Worm (Caenorhabditis elegans) whole organism, L2 larva: ENCODE data around the gene F32D8.4.

Source experiments
- C34F6.9 ChIP-seq: fragments of 150-350 bp; optimal IDR thresholded peaks from 2 replicates; lab custom pipeline; 2014; ENCODE audit warnings: missing biosample characterization, missing genetic modification characterization
- F13H6.1 ChIP-seq: sonication (generic microtip); optimal IDR thresholded peaks from 2 replicates; lab custom pipeline; 2016; ENCODE audit warnings: missing genetic modification characterization, missing compliant biosample characterization
- R02D3.7 ChIP-seq: fragments of 150-350 bp; optimal IDR thresholded peaks from 2 replicates; lab custom pipeline; 2014; ENCODE audit warnings: missing biosample characterization, missing genetic modification characterization
- Y55F3AM.14 ChIP-seq: fragments of 200-800 bp; sonication (Bioruptor generic); optimal IDR thresholded peaks from 2 replicates; lab custom pipeline; 2018; ENCODE audit warnings: mild to moderate bottlenecking, missing genetic modification characterization, missing compliant biosample characterization
- ZK546.5 ChIP-seq: sonication (generic microtip); optimal IDR thresholded peaks from 2 replicates; lab custom pipeline; 2017; ENCODE audit warnings: missing biosample characterization, missing genetic modification characterization
- alr-1 ChIP-seq: fragments of 150-350 bp; optimal IDR thresholded peaks from 2 replicates; lab custom pipeline; 2014; ENCODE audit warnings: missing biosample characterization, missing genetic modification characterization
- aly-2 ChIP-seq: fragments of 150-350 bp; optimal IDR thresholded peaks from 2 replicates; lab custom pipeline; 2014; ENCODE audit warnings: missing biosample characterization, missing genetic modification characterization
- ama-1 ChIP-seq: fragments of 150-350 bp; optimal IDR thresholded peaks from 2 replicates; lab custom pipeline; 2018; ENCODE audit warnings: inconsistent platforms
- blmp-1 ChIP-seq: sonication (generic microtip); optimal IDR thresholded peaks from 2 replicates; lab custom pipeline; 2017; ENCODE audit warnings: missing genetic modification characterization, mild to moderate bottlenecking, missing compliant biosample characterization, antibody characterized with exemption, moderate library complexity; ENCODE audit not compliant: insufficient read depth
- ceh-16 ChIP-seq: fragments of 150-350 bp; optimal IDR thresholded peaks from 2 replicates; lab custom pipeline; 2014; ENCODE audit warnings: missing biosample characterization, missing genetic modification characterization
- ceh-82 ChIP-seq: fragments of 150-350 bp; optimal IDR thresholded peaks from 2 replicates; lab custom pipeline; 2014; ENCODE audit warnings: missing biosample characterization, missing genetic modification characterization
- crh-2 ChIP-seq: sonication (generic microtip); optimal IDR thresholded peaks from 2 replicates; lab custom pipeline; 2017; ENCODE audit warnings: missing biosample characterization, missing genetic modification characterization
- dmd-4 ChIP-seq: sonication (generic microtip); optimal IDR thresholded peaks from 2 replicates; lab custom pipeline; 2017; ENCODE audit warnings: missing biosample characterization, missing genetic modification characterization
- egl-27 ChIP-seq: sonication (generic microtip); optimal IDR thresholded peaks from 3 replicates; lab custom pipeline; 2017; ENCODE audit warnings: missing biosample characterization, missing genetic modification reagents, missing genetic modification characterization
- elt-1 ChIP-seq: fragments of 150-350 bp; optimal IDR thresholded peaks from 2 replicates; lab custom pipeline; 2014; ENCODE audit warnings: missing biosample characterization, missing genetic modification characterization
- elt-3 ChIP-seq: sonication (generic microtip); optimal IDR thresholded peaks from 2 replicates; lab custom pipeline; 2017; ENCODE audit warnings: missing biosample characterization, missing genetic modification characterization
- fos-1 ChIP-seq: fragments of 150-350 bp; optimal IDR thresholded peaks from 2 replicates; lab custom pipeline; 2014; ENCODE audit warnings: missing biosample characterization, missing genetic modification characterization
- gmeb-1 ChIP-seq: fragments of 150-350 bp; optimal IDR thresholded peaks from 2 replicates; lab custom pipeline; 2014; ENCODE audit warnings: missing biosample characterization, missing genetic modification characterization
- lin-11 ChIP-seq: fragments of 150-350 bp; sonication (generic microtip); optimal IDR thresholded peaks from 2 replicates; lab custom pipeline; 2014; ENCODE audit warnings: missing biosample characterization, missing genetic modification characterization, inconsistent platforms, mixed read lengths
- lin-13 ChIP-seq: fragments of 150-350 bp; optimal IDR thresholded peaks from 2 replicates; lab custom pipeline; 2014; ENCODE audit warnings: missing biosample characterization, missing genetic modification reagents, missing genetic modification characterization
- lin-39 ChIP-seq: fragments of 150-350 bp; optimal IDR thresholded peaks from 2 replicates; lab custom pipeline; 2014; ENCODE audit warnings: missing biosample characterization, missing genetic modification reagents, missing genetic modification characterization
- lsy-2 ChIP-seq, 2 experiments: fragments of 150-350 bp in 1 of 2; sonication (generic microtip) in 1 of 2; optimal IDR thresholded peaks; 2 replicates each; lab custom pipeline; 2014 to 2017; ENCODE audit warnings: missing biosample characterization in 2 of 2, missing genetic modification characterization in 2 of 2
- mab-5 ChIP-seq: fragments of 150-350 bp; optimal IDR thresholded peaks from 2 replicates; lab custom pipeline; 2014; ENCODE audit warnings: missing biosample characterization, missing genetic modification characterization
- mbf-1 ChIP-seq: sonication (generic microtip); optimal IDR thresholded peaks from 2 replicates; lab custom pipeline; 2017; ENCODE audit warnings: missing biosample characterization, missing genetic modification characterization
- mdl-1 ChIP-seq, 2 experiments: fragments of 150-350 bp in 1 of 2; sonication (generic microtip) in 1 of 2; optimal IDR thresholded peaks; 2 replicates each; lab custom pipeline; 2017; ENCODE audit warnings: missing biosample characterization in 2 of 2, missing genetic modification characterization in 2 of 2
- nhr-10 ChIP-seq: sonication (generic microtip); optimal IDR thresholded peaks from 2 replicates; lab custom pipeline; 2017; ENCODE audit warnings: missing biosample characterization, missing genetic modification characterization
- nhr-11 ChIP-seq: fragments of 150-350 bp; optimal IDR thresholded peaks from 2 replicates; lab custom pipeline; 2014; ENCODE audit warnings: missing biosample characterization, missing genetic modification characterization
- nhr-12 ChIP-seq: fragments of 150-350 bp; optimal IDR thresholded peaks from 2 replicates; lab custom pipeline; 2014; ENCODE audit warnings: missing biosample characterization, missing genetic modification characterization
- nhr-129 ChIP-seq: fragments of 150-350 bp; optimal IDR thresholded peaks from 2 replicates; lab custom pipeline; 2014; ENCODE audit warnings: missing biosample characterization, missing genetic modification characterization
- nhr-21 ChIP-seq: fragments of 150-350 bp; optimal IDR thresholded peaks from 2 replicates; lab custom pipeline; 2014; ENCODE audit warnings: missing biosample characterization, missing genetic modification characterization
- nhr-23 ChIP-seq: fragments of 150-350 bp; optimal IDR thresholded peaks from 2 replicates; lab custom pipeline; 2014; ENCODE audit warnings: missing biosample characterization, missing genetic modification reagents, missing genetic modification characterization
- nhr-237 ChIP-seq: fragments of 150-350 bp; optimal IDR thresholded peaks from 2 replicates; lab custom pipeline; 2014; ENCODE audit warnings: missing biosample characterization, missing genetic modification characterization
- nhr-25 ChIP-seq: fragments of 150-350 bp; sonication (generic microtip); optimal IDR thresholded peaks from 3 replicates; lab custom pipeline; 2014; ENCODE audit warnings: missing biosample characterization, missing genetic modification characterization
- nhr-6 ChIP-seq: fragments of 150-350 bp; optimal IDR thresholded peaks from 2 replicates; lab custom pipeline; 2014; ENCODE audit warnings: missing biosample characterization, missing genetic modification characterization
- nhr-77 ChIP-seq: fragments of 150-350 bp; optimal IDR thresholded peaks from 2 replicates; lab custom pipeline; 2014; ENCODE audit warnings: missing biosample characterization, missing genetic modification characterization
- peb-1 ChIP-seq: fragments of 150-350 bp; optimal IDR thresholded peaks from 2 replicates; lab custom pipeline; 2014; ENCODE audit warnings: missing biosample characterization, missing genetic modification characterization
- sem-4 ChIP-seq: fragments of 150-350 bp; optimal IDR thresholded peaks from 2 replicates; lab custom pipeline; 2014; ENCODE audit warnings: missing biosample characterization, missing genetic modification reagents, missing genetic modification characterization
- skn-1 ChIP-seq: sonication (generic microtip); optimal IDR thresholded peaks from 2 replicates; lab custom pipeline; 2017; ENCODE audit warnings: missing biosample characterization, missing genetic modification characterization
- sma-3 ChIP-seq: sonication (generic microtip); optimal IDR thresholded peaks from 2 replicates; lab custom pipeline; 2016; ENCODE audit warnings: missing genetic modification reagents, missing genetic modification characterization, missing compliant biosample characterization
- sma-9 ChIP-seq, 2 experiments: fragments of 150-350 bp in 1 of 2; sonication (generic microtip) in 1 of 2; optimal IDR thresholded peaks; 2 replicates each; lab custom pipeline; 2014 to 2016; ENCODE audit warnings: missing genetic modification characterization in 2 of 2, mild to moderate bottlenecking in 1 of 2, missing biosample characterization in 1 of 2, missing compliant biosample characterization in 1 of 2, missing genetic modification reagents in 1 of 2, moderate library complexity in 1 of 2
- snpc-4 ChIP-seq: fragments of 150-350 bp; optimal IDR thresholded peaks from 2 replicates; lab custom pipeline; 2014; ENCODE audit warnings: missing biosample characterization, missing genetic modification characterization
- unc-39 ChIP-seq: fragments of 150-350 bp; optimal IDR thresholded peaks from 2 replicates; lab custom pipeline; 2014; ENCODE audit warnings: missing biosample characterization, missing genetic modification characterization
- unc-55 ChIP-seq: fragments of 150-350 bp; sonication (generic microtip); optimal IDR thresholded peaks from 3 replicates; lab custom pipeline; 2014; ENCODE audit warnings: missing biosample characterization, missing genetic modification reagents, missing genetic modification characterization
- unc-62 ChIP-seq: fragments of 150-350 bp; optimal IDR thresholded peaks from 2 replicates; lab custom pipeline; 2014; ENCODE audit warnings: missing biosample characterization, missing genetic modification reagents, missing genetic modification characterization
- zag-1 ChIP-seq: fragments of 150-350 bp; optimal IDR thresholded peaks from 2 replicates; lab custom pipeline; 2014; ENCODE audit warnings: missing biosample characterization, missing genetic modification characterization
- ztf-1 ChIP-seq: fragments of 200-800 bp; sonication (Bioruptor generic); conservative IDR thresholded peaks from 2 replicates; pipeline ENCODE4 v1.3.6; 2022; ENCODE audit warnings: missing genetic modification characterization, missing compliant biosample characterization
- ztf-11 ChIP-seq: sonication (generic microtip); optimal IDR thresholded peaks from 2 replicates; lab custom pipeline; 2017; ENCODE audit warnings: missing biosample characterization, missing genetic modification characterization
- ztf-4 ChIP-seq: fragments of 150-350 bp; optimal IDR thresholded peaks from 2 replicates; lab custom pipeline; 2014; ENCODE audit warnings: missing biosample characterization, missing genetic modification characterization

The F32D8.4 gene

ce11 chrV:10894601-10895000 is 1.2 kb upstream of the F32D8.4 start, which contains the start of the genes F32D8.14 and F32D8.5 (continued):
- TF ChIP-seq aly-2 (tag; lab: Kevin White, UChicago): no peak
- peak; percentile 69 for TF ChIP-seq nhr-21 (tag; lab: Kevin White, UChicago)
- TF ChIP-seq nhr-129 (tag; lab: Kevin White, UChicago): peak; percentile 81
- TF ChIP-seq F13H6.1 (tag; lab: Kevin White, UChicago): peak; percentile 85
- TF ChIP-seq sem-4 (tag; lab: Kevin White, UChicago): peak; percentile 74
- no peak for TF ChIP-seq alr-1 (tag; lab: Kevin White, UChicago)
- peak; percentile 84 for TF ChIP-seq nhr-6 (tag; lab: Kevin White, UChicago)
- TF ChIP-seq elt-1 (tag; lab: Kevin White, UChicago): no peak

ce11 chrV:10890980-10891379 is 2.4 kb downstream of the F32D8.4 start, which contains the start of gene F32D8.12:
F32D8.12 (minus strand) TSS chrV:10891027.
- TF ChIP-seq nhr-77 (tag; lab: Kevin White, UChicago) (no peak), snpc-4 (no peak), nhr-129 (tag; lab: Kevin White, UChicago) (peak; percentile 73), lsy-2 (tag; optimal IDR thresholded peaks at IDR 0.05; lab: Kevin White, UChicago) (peak in 1 of 2 experiments; percentile 55), nhr-11 (tag; lab: Kevin White, UChicago) (no peak), ceh-82 (no peak), ztf-11 (tag; lab: Kevin White, UChicago) (no peak), unc-55 (GFP tag; lab: Kevin White, UChicago) (peak; percentile 20), F13H6.1 (tag; lab: Kevin White, UChicago) (peak; percentile 16), sem-4 (tag; lab: Kevin White, UChicago) (no peak), Y55F3AM.14 (GFP tag; lab: Kevin White, UChicago) (no peak), peb-1 (no peak), ztf-4 (tag; lab: Kevin White, UChicago) (no peak), nhr-23 (no peak), elt-3 (tag; lab: Kevin White, UChicago) (no peak), sma-3 (GFP tag; lab: Kevin White, UChicago) (peak; percentile 6), nhr-6 (tag; lab: Kevin White, UChicago) (no peak), ama-1 (no peak), nhr-237 (tag; lab: Kevin White, UChicago) (no peak), ztf-1 (GFP tag; lab: Robert Waterston, UW) (no peak), lin-39 (no peak), R02D3.7 (tag; lab: Kevin White, UChicago) (no peak), egl-27 (no peak), sma-9 (GFP tag; optimal IDR thresholded peaks at IDR 0.05; lab: Kevin White, UChicago) (peak; percentile 18), sma-9 (tag; optimal IDR thresholded peaks at IDR 0.05; lab: Kevin White, UChicago) (no peak), dmd-4 (tag; lab: Kevin White, UChicago) (no peak), ceh-16 (no peak), crh-2 (tag; lab: Kevin White, UChicago) (peak; percentile 34), fos-1 (tag; lab: Kevin White, UChicago) (peak; percentile 61), skn-1 (tag; lab: Kevin White, UChicago) (no peak), ZK546.5 (no peak), nhr-12 (no peak), nhr-10 (tag; lab: Kevin White, UChicago) (no peak), gmeb-1 (tag; lab: Kevin White, UChicago) (peak; percentile 51), alr-1 (tag; lab: Kevin White, UChicago) (no peak), mab-5 (tag; lab: Kevin White, UChicago) (no peak), lin-13 (GFP tag; lab: Kevin White, UChicago) (no peak), C34F6.9 (tag; lab: Kevin White, UChicago) (peak; percentile 49), mdl-1 (tag; optimal IDR thresholded peaks at IDR 0.05; lab: Kevin White, UChicago) (no peak), elt-1 (tag; lab: Kevin White, UChicago) (no peak), blmp-1 (tag; lab: Kevin White, UChicago) (peak; percentile 13), nhr-25 (tag; lab: Kevin White, UChicago) (peak; percentile 42), nhr-21 (tag; lab: Kevin White, UChicago) (peak; percentile 64), zag-1 (tag; lab: Kevin White, UChicago) (no peak), mbf-1 (tag; lab: Kevin White, UChicago) (no peak), lin-11 (no peak), aly-2 (tag; lab: Kevin White, UChicago) (no peak), unc-39 (tag; lab: Kevin White, UChicago) (no peak), unc-62 (GFP tag; lab: Kevin White, UChicago) (no peak)
